Worm (Caenorhabditis elegans) whole organism, L4 larva: ENCODE measurements around the gene chil-13.

Experiments
- ama-1 ChIP-seq: fragments of 150-350 bp; optimal IDR thresholded peaks from 2 replicates; lab custom pipeline; 2014; ENCODE audit warnings: inconsistent platforms, mixed read lengths
- dmd-6 ChIP-seq: fragments of 200-800 bp; sonication (Bioruptor generic); IDR thresholded peaks from 2 replicates; pipeline ENCODE4 v1.3.6; 2022; ENCODE audit warnings: missing genetic modification reagents, missing genetic modification characterization, missing compliant biosample characterization
- dve-1 ChIP-seq: sonication (generic microtip); optimal IDR thresholded peaks from 2 replicates; lab custom pipeline; 2017; ENCODE audit warnings: antibody characterized with exemption, mild to moderate bottlenecking, missing genetic modification characterization, missing compliant biosample characterization; ENCODE audit not compliant: insufficient read depth
- egl-27 ChIP-seq: sonication (generic microtip); optimal IDR thresholded peaks from 3 replicates; lab custom pipeline; 2017; ENCODE audit warnings: missing biosample characterization, missing genetic modification reagents, missing genetic modification characterization
- hif-1 ChIP-seq, 2 experiments: sonication (generic microtip); optimal IDR thresholded peaks; 2 replicates each; lab custom pipeline; 2016 to 2017; ENCODE audit warnings: missing compliant biosample characterization in 2 of 2, missing genetic modification characterization in 2 of 2, missing genetic modification reagents in 2 of 2, missing genotype in 2 of 2, mild to moderate bottlenecking in 1 of 2
- lin-13 ChIP-seq: fragments of 150-350 bp; optimal IDR thresholded peaks from 2 replicates; lab custom pipeline; 2014; ENCODE audit warnings: missing biosample characterization, missing genetic modification reagents, missing genetic modification characterization
- lin-15B ChIP-seq: fragments of 150-350 bp; sonication (generic microtip); optimal IDR thresholded peaks from 3 replicates; lab custom pipeline; 2014; ENCODE audit warnings: missing biosample characterization, missing genetic modification characterization
- mdt-29 ChIP-seq: fragments of 200-800 bp; sonication (Bioruptor generic); IDR thresholded peaks from 2 replicates; pipeline ENCODE4 v1.3.6; 2022; ENCODE audit warnings: missing genetic modification reagents, missing genetic modification characterization, missing compliant biosample characterization
- nhr-25 ChIP-seq: sonication (generic microtip); optimal IDR thresholded peaks from 2 replicates; lab custom pipeline; 2017; ENCODE audit warnings: missing genetic modification characterization, mild to moderate bottlenecking, missing compliant biosample characterization, antibody characterized with exemption, moderate library complexity, borderline replicate concordance; ENCODE audit not compliant: insufficient read depth
- nhr-76 ChIP-seq: fragments of 150-350 bp; optimal IDR thresholded peaks from 2 replicates; lab custom pipeline; 2014; ENCODE audit warnings: missing biosample characterization, missing genetic modification characterization
- sdz-12 ChIP-seq: fragments of 200-800 bp; sonication (Bioruptor generic); optimal IDR thresholded peaks from 2 replicates; lab custom pipeline; 2018; ENCODE audit warnings: mild to moderate bottlenecking, missing genetic modification characterization, missing compliant biosample characterization
- skn-1 ChIP-seq: fragments of 150-350 bp; optimal IDR thresholded peaks from 2 replicates; lab custom pipeline; 2014; ENCODE audit warnings: missing biosample characterization, missing genetic modification characterization

DNA sequence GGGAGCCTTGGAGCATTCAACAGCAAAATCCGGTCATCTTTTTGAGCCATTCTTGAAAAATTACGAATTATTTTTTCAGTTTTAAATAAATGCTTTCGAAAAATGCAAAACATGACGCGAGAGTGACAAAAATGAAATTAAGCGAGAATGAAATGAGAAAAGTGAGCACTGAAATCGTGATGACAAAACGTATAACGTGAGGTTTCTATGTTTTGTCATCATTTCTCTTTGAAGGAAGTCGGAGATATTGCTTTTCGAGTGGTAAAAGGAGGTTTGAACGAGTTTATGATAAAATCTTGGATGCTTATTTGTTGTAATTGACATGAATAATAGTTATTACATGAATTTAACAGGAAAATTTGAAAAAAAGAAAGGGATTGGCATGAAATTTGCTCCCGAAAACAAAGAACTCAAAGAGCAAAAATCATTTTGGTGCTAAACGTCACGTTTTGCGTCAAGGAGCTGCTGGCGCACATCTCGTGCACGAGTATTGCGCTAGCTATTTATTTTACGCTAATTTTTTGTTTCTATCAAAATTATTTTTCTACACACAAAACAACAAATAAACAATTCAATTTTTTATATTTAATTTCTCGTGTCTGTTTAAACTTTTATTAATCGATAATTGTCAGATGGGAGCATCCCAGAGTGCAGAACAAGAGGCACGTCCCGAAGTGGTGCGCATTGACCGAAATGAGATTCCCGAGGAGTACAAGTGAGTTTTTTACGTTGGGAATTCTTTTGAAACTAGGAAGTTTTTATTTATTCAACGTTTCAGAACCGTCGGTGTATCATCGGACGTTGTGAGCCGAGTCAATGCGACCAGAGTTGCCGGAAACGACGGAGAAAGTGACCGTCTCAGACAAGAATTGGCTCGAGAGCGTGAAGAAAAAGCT is 21.5 kb downstream of the chil-13 start, which contains the start of the genes gss-1 and chch-3:
- no peak for TF ChIP-seq skn-1 (tag; lab: Kevin White, UChicago)
- TF ChIP-seq mdt-29 (GFP tag; lab: Robert Waterston, UW), result no peak
- no peak for TF ChIP-seq nhr-76 (tag; lab: Kevin White, UChicago)
- no peak for TF ChIP-seq sdz-12 (GFP tag; lab: Kevin White, UChicago)
- TF ChIP-seq lin-15B (tag; lab: Kevin White, UChicago), result no peak
- no peak for TF ChIP-seq nhr-25 (tag; lab: Kevin White, UChicago)
- TF ChIP-seq dve-1, result peak; percentile 69
- TF ChIP-seq egl-27, result no peak
- TF ChIP-seq lin-13 (GFP tag; lab: Kevin White, UChicago), result no peak
- peak; percentile 61 for TF ChIP-seq dmd-6 (GFP tag; lab: Robert Waterston, UW)
- no peak for TF ChIP-seq ama-1
- peak in 1 of 2 experiments; percentile 48 for TF ChIP-seq hif-1 (tag; optimal IDR thresholded peaks at IDR 0.05; lab: Kevin White, UChicago)
